Worm (Caenorhabditis elegans) whole organism, L1 larva: ENCODE measurements around the gene pot-3.
A peak's percentile ranks its signal among the peaks of the same experiment; 100 is the strongest.

Experiments used
- C04F5.9 ChIP-seq: sonication (generic microtip); optimal IDR thresholded peaks from 2 replicates; lab custom pipeline; 2016; ENCODE audit warnings: missing genetic modification characterization, missing compliant biosample characterization
- C34B4.2 ChIP-seq: sonication (generic microtip); optimal IDR thresholded peaks from 2 replicates; lab custom pipeline; 2017; ENCODE audit warnings: mild to moderate bottlenecking, missing genetic modification characterization, missing compliant biosample characterization
- F16B12.6 ChIP-seq: fragments of 150-350 bp; optimal IDR thresholded peaks from 2 replicates; lab custom pipeline; 2014; ENCODE audit warnings: missing biosample characterization, missing genetic modification characterization
- Y116A8C.19 ChIP-seq: sonication (generic microtip); optimal IDR thresholded peaks from 2 replicates; lab custom pipeline; 2016; ENCODE audit warnings: missing compliant biosample characterization, missing genetic modification characterization, borderline replicate concordance
- aha-1 ChIP-seq: fragments of 150-350 bp; optimal IDR thresholded peaks from 2 replicates; lab custom pipeline; 2014; ENCODE audit warnings: missing biosample characterization, missing genetic modification characterization
- ama-1 ChIP-seq: fragments of 150-350 bp; optimal IDR thresholded peaks from 2 replicates; lab custom pipeline; 2014
- blmp-1 ChIP-seq: fragments of 150-350 bp; optimal IDR thresholded peaks from 2 replicates; lab custom pipeline; 2014; ENCODE audit warnings: missing biosample characterization, missing genetic modification characterization
- ceh-82 ChIP-seq, 3 experiments: fragments of 150-350 bp in 1 of 3; sonication (generic microtip) in 2 of 3; optimal IDR thresholded peaks; 2 replicates each; lab custom pipeline; 2014 to 2017; ENCODE audit warnings: missing biosample characterization in 3 of 3, missing genetic modification characterization in 3 of 3
- ces-1 ChIP-seq: fragments of 150-350 bp; optimal IDR thresholded peaks from 2 replicates; lab custom pipeline; 2014; ENCODE audit warnings: missing biosample characterization, missing genetic modification reagents, missing genetic modification characterization
- dpl-1 ChIP-seq, 3 experiments: fragments of 150-350 bp in 2 of 3; sonication (generic microtip) in 1 of 3; optimal IDR thresholded peaks; 2 replicates each; lab custom pipeline; 2014 to 2017; ENCODE audit warnings: missing biosample characterization in 3 of 3, missing genetic modification characterization in 3 of 3, missing genetic modification reagents in 3 of 3
- dsc-1 ChIP-seq: sonication (generic microtip); optimal IDR thresholded peaks from 2 replicates; lab custom pipeline; 2016; ENCODE audit warnings: mild to moderate bottlenecking, missing genetic modification characterization, missing compliant biosample characterization
- efl-1 ChIP-seq, 4 experiments: fragments of 150-350 bp; optimal IDR thresholded peaks in 3 of 4; peaks in 1 of 4; 1 replicate in 1 of 4; 2 replicates in 3 of 4; lab custom pipeline; 2014; ENCODE audit warnings: missing biosample characterization in 2 of 4, missing genetic modification characterization in 2 of 4, missing genetic modification reagents in 2 of 4
- egl-27 ChIP-seq, 2 experiments: fragments of 150-350 bp in 1 of 2; sonication (generic microtip); optimal IDR thresholded peaks; 3 replicates each; lab custom pipeline; 2017 to 2018; ENCODE audit warnings: missing biosample characterization in 2 of 2, missing genetic modification characterization in 2 of 2, missing genetic modification reagents in 2 of 2
- elt-2 ChIP-seq: sonication (generic microtip); optimal IDR thresholded peaks from 2 replicates; lab custom pipeline; 2016; ENCODE audit warnings: missing genetic modification characterization, mild to moderate bottlenecking, inconsistent platforms, missing compliant biosample characterization, missing genetic modification reagents
- ets-5 ChIP-seq: fragments of 200-800 bp; sonication (Bioruptor generic); IDR thresholded peaks from 2 replicates; pipeline ENCODE4 v1.3.6; 2022; ENCODE audit warnings: missing genetic modification characterization, missing compliant biosample characterization
- grh-1 ChIP-seq: fragments of 200-800 bp; sonication (Bioruptor generic); IDR thresholded peaks from 2 replicates; pipeline ENCODE4 v1.3.6; 2022; ENCODE audit warnings: missing genetic modification reagents, missing genetic modification characterization, missing compliant biosample characterization
- hlh-17 ChIP-seq: fragments of 200-800 bp; sonication (Bioruptor generic); optimal IDR thresholded peaks from 2 replicates; lab custom pipeline; 2018; ENCODE audit warnings: missing genetic modification characterization, mild to moderate bottlenecking, missing compliant biosample characterization, moderate library complexity, borderline replicate concordance
- hlh-4 ChIP-seq: sonication (generic microtip); optimal IDR thresholded peaks from 2 replicates; lab custom pipeline; 2016; ENCODE audit warnings: mild to moderate bottlenecking, missing genetic modification characterization, missing compliant biosample characterization
- irx-1 ChIP-seq: sonication (generic microtip); optimal IDR thresholded peaks from 2 replicates; lab custom pipeline; 2016; ENCODE audit warnings: missing genetic modification characterization, missing compliant biosample characterization
- lin-13 ChIP-seq: fragments of 150-350 bp; optimal IDR thresholded peaks from 2 replicates; lab custom pipeline; 2014; ENCODE audit warnings: missing biosample characterization, missing genetic modification reagents, missing genetic modification characterization
- lin-14 ChIP-seq: fragments of 200-800 bp; sonication (Bioruptor generic); optimal IDR thresholded peaks from 2 replicates; lab custom pipeline; 2018; ENCODE audit warnings: mild to moderate bottlenecking, missing genetic modification characterization, moderate library complexity, missing compliant biosample characterization
- lin-15B ChIP-seq: fragments of 150-350 bp; sonication (generic microtip); optimal IDR thresholded peaks from 3 replicates; lab custom pipeline; 2014; ENCODE audit warnings: missing biosample characterization, missing genetic modification characterization
- lin-35 ChIP-seq, 2 experiments: fragments of 150-350 bp; optimal IDR thresholded peaks; 2 replicates each; lab custom pipeline; 2014; ENCODE audit warnings: missing biosample characterization in 2 of 2, missing genetic modification characterization in 2 of 2, missing genetic modification reagents in 2 of 2
- lin-39 ChIP-seq: fragments of 150-350 bp; optimal IDR thresholded peaks from 2 replicates; lab custom pipeline; 2014; ENCODE audit warnings: missing biosample characterization, missing genetic modification reagents, missing genetic modification characterization
- lir-3 ChIP-seq: sonication (generic microtip); optimal IDR thresholded peaks from 2 replicates; lab custom pipeline; 2016; ENCODE audit warnings: mild to moderate bottlenecking, missing genetic modification characterization, moderate library complexity, missing compliant biosample characterization; ENCODE audit not compliant: poor library complexity
- lsy-2 ChIP-seq, 2 experiments: fragments of 150-350 bp; optimal IDR thresholded peaks; 2 replicates each; lab custom pipeline; 2014; ENCODE audit warnings: missing biosample characterization in 2 of 2, missing genetic modification characterization in 2 of 2
- mdl-1 ChIP-seq, 2 experiments: fragments of 150-350 bp; optimal IDR thresholded peaks; 2 replicates each; lab custom pipeline; 2014 to 2017; ENCODE audit warnings: missing biosample characterization in 2 of 2, missing genetic modification characterization in 2 of 2, inconsistent platforms in 1 of 2
- nhr-11 ChIP-seq: fragments of 150-350 bp; optimal IDR thresholded peaks from 2 replicates; lab custom pipeline; 2014; ENCODE audit warnings: missing biosample characterization, missing genetic modification characterization
- nhr-19 ChIP-seq: fragments of 200-800 bp; sonication (Bioruptor generic); conservative IDR thresholded peaks from 2 replicates; pipeline ENCODE4 v1.3.6; 2022; ENCODE audit warnings: missing genetic modification characterization, missing compliant biosample characterization
- nhr-47 ChIP-seq: sonication (generic microtip); optimal IDR thresholded peaks from 2 replicates; lab custom pipeline; 2016; ENCODE audit warnings: mild to moderate bottlenecking, missing genetic modification characterization, moderate library complexity, missing compliant biosample characterization
- nhr-76 ChIP-seq: sonication (generic microtip); optimal IDR thresholded peaks from 2 replicates; lab custom pipeline; 2017; ENCODE audit warnings: missing biosample characterization, missing genetic modification characterization
- nhr-77 ChIP-seq: fragments of 150-350 bp; optimal IDR thresholded peaks from 2 replicates; lab custom pipeline; 2014; ENCODE audit warnings: missing biosample characterization, missing genetic modification characterization
- nhr-84 ChIP-seq: sonication (generic microtip); optimal IDR thresholded peaks from 2 replicates; lab custom pipeline; 2017; ENCODE audit warnings: missing biosample characterization, missing genetic modification characterization
- nhr-85 ChIP-seq: sonication (generic microtip); peaks from one replicate; lab custom pipeline; 2016; ENCODE audit warnings: missing genetic modification characterization, inconsistent platforms, missing compliant biosample characterization
- rnt-1 ChIP-seq: sonication (generic microtip); optimal IDR thresholded peaks from 2 replicates; lab custom pipeline; 2016; ENCODE audit warnings: mild to moderate bottlenecking, missing genetic modification characterization, moderate library complexity, missing compliant biosample characterization
- snpc-4 ChIP-seq: fragments of 150-350 bp; optimal IDR thresholded peaks from 2 replicates; lab custom pipeline; 2014; ENCODE audit warnings: missing biosample characterization, missing genetic modification characterization
- snu-23 ChIP-seq: sonication (generic microtip); optimal IDR thresholded peaks from 2 replicates; lab custom pipeline; 2016; ENCODE audit warnings: missing genetic modification characterization, missing compliant biosample characterization
- sup-37 ChIP-seq: fragments of 200-800 bp; sonication (Bioruptor generic); optimal IDR thresholded peaks from 2 replicates; lab custom pipeline; 2018; ENCODE audit warnings: mild to moderate bottlenecking, missing genetic modification characterization, missing compliant biosample characterization
- unc-62 ChIP-seq: fragments of 150-350 bp; optimal IDR thresholded peaks from 2 replicates; lab custom pipeline; 2014; ENCODE audit warnings: missing biosample characterization, missing genetic modification reagents, missing genetic modification characterization
- unc-86 ChIP-seq: sonication (generic microtip); optimal IDR thresholded peaks from 2 replicates; lab custom pipeline; 2016; ENCODE audit warnings: missing genetic modification characterization, missing compliant biosample characterization
- vab-15 ChIP-seq: sonication (generic microtip); optimal IDR thresholded peaks from 2 replicates; lab custom pipeline; 2017; ENCODE audit warnings: missing genotype, mild to moderate bottlenecking, missing genetic modification characterization, missing compliant biosample characterization
- xbp-1 ChIP-seq: sonication (generic microtip); optimal IDR thresholded peaks from 2 replicates; lab custom pipeline; 2016; ENCODE audit warnings: missing genetic modification characterization, missing compliant biosample characterization
- zip-4 ChIP-seq: fragments of 200-800 bp; sonication (Bioruptor generic); optimal IDR thresholded peaks from 2 replicates; lab custom pipeline; 2018; ENCODE audit warnings: mild to moderate bottlenecking, missing genetic modification characterization, moderate library complexity, missing compliant biosample characterization
- ztf-4 ChIP-seq: fragments of 150-350 bp; optimal IDR thresholded peaks from 2 replicates; lab custom pipeline; 2014; ENCODE audit warnings: missing biosample characterization, missing genetic modification characterization

The pot-3 gene

DNA sequence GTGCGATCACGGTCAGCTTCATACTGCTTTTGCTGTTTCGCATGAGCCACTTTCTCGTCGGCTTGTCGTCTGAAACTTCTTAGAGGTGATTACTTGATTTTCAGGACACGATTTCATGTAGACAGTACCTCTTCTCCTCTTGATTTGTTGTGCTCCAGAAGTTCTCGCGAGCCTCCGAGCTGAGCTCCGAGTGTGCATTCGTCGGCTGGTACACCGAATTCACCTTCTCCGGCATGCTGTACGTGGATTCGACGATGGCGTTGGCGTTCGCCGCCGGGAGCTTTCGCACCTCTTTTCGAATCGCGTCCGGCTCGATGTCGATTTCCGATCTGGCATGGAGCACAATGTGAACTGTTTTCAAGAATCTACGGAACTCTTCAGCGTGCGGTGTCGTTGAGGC is 19.0 kb upstream of the pot-3 start:
- no peak for TF ChIP-seq unc-86 (tag; lab: Kevin White, UChicago)
- no peak for TF ChIP-seq lir-3 (tag; lab: Kevin White, UChicago)
- no peak for TF ChIP-seq mdl-1 (tag; optimal IDR thresholded peaks at IDR 0.05; lab: Kevin White, UChicago)
- no peak for TF ChIP-seq efl-1 (optimal IDR thresholded peaks at IDR 0.05; lab: Kevin White, UChicago)
- TF ChIP-seq efl-1 (GFP tag; optimal IDR thresholded peaks at IDR 0.05 in 1 of 2; lab: Kevin White, UChicago): no peak
- TF ChIP-seq Y116A8C.19: no peak
- TF ChIP-seq ces-1 (GFP tag; lab: Kevin White, UChicago): no peak
- no peak for TF ChIP-seq elt-2 (tag; lab: Kevin White, UChicago)
- TF ChIP-seq sup-37 (GFP tag; lab: Kevin White, UChicago): no peak
- no peak for TF ChIP-seq ceh-82 (tag; optimal IDR thresholded peaks at IDR 0.05; lab: Kevin White, UChicago)
- TF ChIP-seq ama-1 (lab: Kevin White, UChicago): no peak
- no peak for TF ChIP-seq rnt-1

DNA sequence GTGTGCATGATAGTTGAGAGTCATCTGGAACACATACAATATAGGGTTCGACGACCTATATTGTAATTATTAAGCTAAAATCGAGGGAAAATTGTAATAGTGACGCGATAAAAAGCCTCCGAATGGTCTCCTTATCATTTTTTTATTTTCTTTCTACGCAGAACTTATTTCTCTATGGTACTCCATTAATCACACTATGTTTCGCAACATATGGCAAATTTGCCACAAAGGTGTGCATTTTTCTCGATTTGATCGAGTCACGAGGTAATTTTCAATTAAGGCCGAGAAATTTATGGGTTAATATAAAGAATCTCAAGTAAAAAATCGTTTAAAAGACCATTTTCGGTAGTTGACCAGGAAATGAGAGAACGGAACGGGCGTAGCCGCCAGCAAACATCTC is 18.0 kb upstream of the pot-3 start, which contains the start of gene dbn-1:
dbn-1 (minus strand) TSS at position 24 of the 400 bp plus-strand sequence.
- TF ChIP-seq irx-1 (tag; lab: Kevin White, UChicago) (no peak), hlh-17 (GFP tag; lab: Kevin White, UChicago) (no peak), nhr-19 (GFP tag; lab: Robert Waterston, UW) (no peak), nhr-84 (tag; lab: Kevin White, UChicago) (no peak), blmp-1 (tag; lab: Kevin White, UChicago) (no peak), nhr-47 (tag; lab: Kevin White, UChicago) (no peak), lin-14 (GFP tag; lab: Kevin White, UChicago) (no peak), nhr-76 (tag; lab: Kevin White, UChicago) (no peak), egl-27 (tag; optimal IDR thresholded peaks at IDR 0.05; lab: Kevin White, UChicago) (no peak), zip-4 (GFP tag; lab: Kevin White, UChicago) (no peak), C04F5.9 (tag; lab: Kevin White, UChicago) (no peak), elt-2 (tag; lab: Kevin White, UChicago) (peak; percentile 38), nhr-85 (tag; lab: Kevin White, UChicago) (peak; percentile 20), snpc-4 (tag; lab: Kevin White, UChicago) (no peak), efl-1 (optimal IDR thresholded peaks at IDR 0.05; lab: Kevin White, UChicago) (no peak), efl-1 (GFP tag; optimal IDR thresholded peaks at IDR 0.05 in 1 of 2; lab: Kevin White, UChicago) (peak in 1 of 2 experiments; percentile 9), lir-3 (tag; lab: Kevin White, UChicago) (no peak)
- TF ChIP-seq, all 84 proteins: peak for 3

- TF ChIP-seq unc-62: no peak
- no peak for TF ChIP-seq C34B4.2 (tag; lab: Kevin White, UChicago)
- TF ChIP-seq ceh-82 (tag; optimal IDR thresholded peaks at IDR 0.05; lab: Kevin White, UChicago): peak in 1 of 3 experiments; percentile 17
- no peak for TF ChIP-seq efl-1 (optimal IDR thresholded peaks at IDR 0.05; lab: Kevin White, UChicago)
- TF ChIP-seq efl-1 (GFP tag; optimal IDR thresholded peaks at IDR 0.05 in 1 of 2; lab: Kevin White, UChicago): peak in 1 of 2 experiments; percentile 55
- TF ChIP-seq irx-1 (tag; lab: Kevin White, UChicago): no peak
- TF ChIP-seq nhr-77 (tag; lab: Kevin White, UChicago): no peak
- TF ChIP-seq elt-2 (tag; lab: Kevin White, UChicago): peak; percentile 31
- no peak for TF ChIP-seq aha-1 (tag; lab: Kevin White, UChicago)
- TF ChIP-seq lsy-2 (tag; optimal IDR thresholded peaks at IDR 0.05; lab: Kevin White, UChicago): no peak
- no peak for TF ChIP-seq nhr-11
- peak; percentile 62 for TF ChIP-seq nhr-85 (tag; lab: Kevin White, UChicago)
- TF ChIP-seq hlh-4 (tag; lab: Kevin White, UChicago): no peak
- peak; percentile 11 for TF ChIP-seq snu-23 (GFP tag; lab: Kevin White, UChicago)
- TF ChIP-seq mdl-1 (tag; optimal IDR thresholded peaks at IDR 0.05; lab: Kevin White, UChicago): peak in 1 of 2 experiments; percentile 53
- no peak for TF ChIP-seq lin-13 (GFP tag; lab: Kevin White, UChicago)
- TF ChIP-seq grh-1 (GFP tag; lab: Robert Waterston, UW): no peak
- TF ChIP-seq rnt-1: no peak
- TF ChIP-seq ztf-4 (tag; lab: Kevin White, UChicago): peak; percentile 46
- no peak for TF ChIP-seq ets-5 (GFP tag; lab: Robert Waterston, UW)
- no peak for TF ChIP-seq vab-15 (tag; lab: Kevin White, UChicago)
- TF ChIP-seq nhr-47 (tag; lab: Kevin White, UChicago): peak; percentile 24
- no peak for TF ChIP-seq lin-39
- TF ChIP-seq F16B12.6 (tag; lab: Kevin White, UChicago): no peak
- TF ChIP-seq snpc-4 (tag; lab: Kevin White, UChicago): no peak
- peak in 1 of 3 experiments; percentile 7 for TF ChIP-seq dpl-1 (GFP tag; optimal IDR thresholded peaks at IDR 0.05; lab: Kevin White, UChicago)
- TF ChIP-seq dsc-1 (tag; lab: Kevin White, UChicago): no peak
- no peak for TF ChIP-seq xbp-1 (tag; lab: Kevin White, UChicago)
- peak; percentile 24 to 56 for TF ChIP-seq lin-35 (GFP tag; optimal IDR thresholded peaks at IDR 0.05; lab: Kevin White, UChicago)
- no peak for TF ChIP-seq lin-15B (tag; lab: Kevin White, UChicago)
Measured at ce11 chrIII:13763260-13764112, 16.5 kb upstream of the pot-3 start.
